Fruit fly (Drosophila melanogaster) whole organism, embryonic: ENCODE data around the gene CG15742.

Experiments used
- Aef1 ChIP-seq: fragments of 200-800 bp; sonication (Bioruptor generic); IDR thresholded peaks from 3 replicates; pipeline ENCODE4 v1.3.6; 2022; ENCODE audit warnings: missing biosample characterization, missing genetic modification characterization
- Bteb2 ChIP-seq: fragments of 200-800 bp; sonication (Bioruptor generic); optimal IDR thresholded peaks from 2 replicates; lab custom pipeline; 2016; ENCODE audit warnings: missing biosample characterization, missing genetic modification characterization
- CG10431 ChIP-seq: fragments of 200-800 bp; sonication (Bioruptor generic); optimal IDR thresholded peaks from 3 replicates; lab custom pipeline; 2018; ENCODE audit warnings: missing biosample characterization, mild to moderate bottlenecking, missing genetic modification characterization
- CG10462 ChIP-seq: fragments of 200-800 bp; sonication (Bioruptor generic); optimal IDR thresholded peaks from 2 replicates; lab custom pipeline; 2016; ENCODE audit warnings: missing biosample characterization, missing genetic modification characterization
- CG10543 ChIP-seq: fragments of 200-800 bp; sonication (Bioruptor generic); optimal IDR thresholded peaks from 3 replicates; lab custom pipeline; 2017; ENCODE audit warnings: missing biosample characterization, mild to moderate bottlenecking, missing genetic modification characterization, moderate library complexity
- CG10654 ChIP-seq: fragments of 200-800 bp; sonication (Bioruptor generic); optimal IDR thresholded peaks from 2 replicates; lab custom pipeline; 2016; ENCODE audit warnings: missing biosample characterization, missing genetic modification characterization
- CG11456 ChIP-seq: fragments of 200-800 bp; sonication (Bioruptor generic); IDR thresholded peaks from 3 replicates; pipeline ENCODE4 v1.3.6; 2022; ENCODE audit warnings: missing biosample characterization, missing genetic modification characterization
- CG14860 ChIP-seq: fragments of 200-800 bp; sonication (Bioruptor generic); IDR thresholded peaks from 3 replicates; pipeline ENCODE4 v1.3.6; 2022; ENCODE audit warnings: missing biosample characterization, missing genetic modification characterization; ENCODE audit not compliant: partially characterized antibody
- CG15601 ChIP-seq: fragments of 200-800 bp; sonication (Bioruptor generic); optimal IDR thresholded peaks from 3 replicates; lab custom pipeline; 2019; ENCODE audit warnings: missing biosample characterization, mild to moderate bottlenecking, missing genetic modification characterization, moderate library complexity
- CG17568 ChIP-seq: fragments of 200-800 bp; sonication (Bioruptor generic); optimal IDR thresholded peaks from 2 replicates; lab custom pipeline; 2018; ENCODE audit warnings: missing biosample characterization, mild to moderate bottlenecking, missing genetic modification characterization, moderate library complexity
- CG17829 ChIP-seq: fragments of 200-800 bp; optimal IDR thresholded peaks from 2 replicates; lab custom pipeline; 2019; ENCODE audit warnings: missing biosample characterization, mild to moderate bottlenecking, missing genetic modification characterization, moderate library complexity
- CG18476 ChIP-seq: fragments of 200-800 bp; sonication (Bioruptor generic); optimal IDR thresholded peaks from 2 replicates; lab custom pipeline; 2016; ENCODE audit warnings: missing biosample characterization, mild to moderate bottlenecking, missing genetic modification characterization
- CG2116 ChIP-seq: fragments of 200-800 bp; sonication (Bioruptor generic); optimal IDR thresholded peaks from 3 replicates; lab custom pipeline; 2018; ENCODE audit warnings: missing biosample characterization, mild to moderate bottlenecking, missing genetic modification characterization
- CG2678 ChIP-seq: fragments of 200-800 bp; sonication (Bioruptor generic); optimal IDR thresholded peaks from 3 replicates; lab custom pipeline; 2019; ENCODE audit warnings: missing biosample characterization, mild to moderate bottlenecking, missing genetic modification characterization, moderate library complexity
- CG3065 ChIP-seq: fragments of 200-800 bp; sonication (Bioruptor generic); optimal IDR thresholded peaks from 2 replicates; lab custom pipeline; 2016; ENCODE audit warnings: missing biosample characterization, missing genetic modification characterization
- CG31388 ChIP-seq: fragments of 200-800 bp; sonication (Bioruptor generic); optimal IDR thresholded peaks from 2 replicates; lab custom pipeline; 2016; ENCODE audit warnings: missing biosample characterization, missing genetic modification characterization
- CG34376 ChIP-seq: fragments of 200-800 bp; sonication (Bioruptor generic); optimal IDR thresholded peaks from 2 replicates; lab custom pipeline; 2018; ENCODE audit warnings: missing biosample characterization, mild to moderate bottlenecking, missing genetic modification characterization
- CG43689 ChIP-seq: fragments of 200-800 bp; sonication (Bioruptor generic); IDR thresholded peaks from 2 replicates; pipeline ENCODE4 v1.3.6; 2022; ENCODE audit warnings: missing biosample characterization, missing genetic modification characterization
- CG4424 ChIP-seq: fragments of 200-800 bp; sonication (Bioruptor generic); optimal IDR thresholded peaks from 3 replicates; lab custom pipeline; 2016; ENCODE audit warnings: missing biosample characterization, missing genetic modification characterization
- CG5245 ChIP-seq: fragments of 200-800 bp; sonication (Bioruptor generic); optimal IDR thresholded peaks from 3 replicates; lab custom pipeline; 2016; ENCODE audit warnings: missing biosample characterization, missing genetic modification characterization
- CG5953 ChIP-seq: fragments of 200-800 bp; sonication (Bioruptor generic); IDR thresholded peaks from 2 replicates; pipeline ENCODE4 v1.3.6; 2022; ENCODE audit warnings: missing biosample characterization, missing genetic modification characterization
- CG6854 ChIP-seq: fragments of 200-800 bp; sonication (Bioruptor generic); optimal IDR thresholded peaks from 3 replicates; lab custom pipeline; 2017; ENCODE audit warnings: missing biosample characterization, mild to moderate bottlenecking, missing genetic modification characterization
- CG9437 ChIP-seq: fragments of 200-800 bp; sonication (Bioruptor generic); optimal IDR thresholded peaks from 2 replicates; lab custom pipeline; 2018; ENCODE audit warnings: missing biosample characterization, mild to moderate bottlenecking, missing genetic modification characterization
- CG9876 ChIP-seq: fragments of 200-800 bp; sonication (Bioruptor generic); optimal IDR thresholded peaks from 2 replicates; lab custom pipeline; 2016; ENCODE audit warnings: missing biosample characterization, missing genetic modification characterization
- CoRest ChIP-seq: fragments of 200-800 bp; sonication (Bioruptor generic); optimal IDR thresholded peaks from 3 replicates; lab custom pipeline; 2018; ENCODE audit warnings: missing biosample characterization, mild to moderate bottlenecking, missing genetic modification characterization, moderate library complexity
- Eip74EF ChIP-seq, 2 experiments: fragments of 200-800 bp in 1 of 2; fragments of >200 bp in 1 of 2; sonication (Bioruptor generic) in 1 of 2; optimal IDR thresholded peaks; 2 replicates each; lab custom pipeline; 2017 to 2019; ENCODE audit warnings: missing biosample characterization in 2 of 2, missing genetic modification characterization in 2 of 2, mild to moderate bottlenecking in 1 of 2, moderate library complexity in 1 of 2
- Fer1 ChIP-seq: fragments of 200-800 bp; sonication (Bioruptor generic); optimal IDR thresholded peaks from 2 replicates; lab custom pipeline; 2017; ENCODE audit warnings: missing biosample characterization, mild to moderate bottlenecking, missing genetic modification characterization
- Hsf ChIP-seq: fragments of 200-800 bp; sonication (Bioruptor generic); optimal IDR thresholded peaks from 3 replicates; lab custom pipeline; 2016; ENCODE audit warnings: missing biosample characterization, missing genetic modification characterization
- PHDP ChIP-seq: fragments of 200-800 bp; sonication (Bioruptor generic); optimal IDR thresholded peaks from 3 replicates; lab custom pipeline; 2018; ENCODE audit warnings: missing biosample characterization, mild to moderate bottlenecking, missing genetic modification characterization, moderate library complexity
- Six4 ChIP-seq: fragments of 200-800 bp; sonication (Bioruptor generic); optimal IDR thresholded peaks from 2 replicates; lab custom pipeline; 2016; ENCODE audit warnings: missing biosample characterization, missing genetic modification characterization
- Spps ChIP-seq: fragments of 200-800 bp; sonication (Bioruptor generic); optimal IDR thresholded peaks from 2 replicates; lab custom pipeline; 2018; ENCODE audit warnings: missing biosample characterization, mild to moderate bottlenecking, missing genetic modification characterization
- Xrp1 ChIP-seq: fragments of 200-800 bp; sonication (Bioruptor generic); IDR thresholded peaks from 2 replicates; pipeline ENCODE4 v1.3.6; 2022; ENCODE audit warnings: missing biosample characterization, missing genetic modification characterization
- abd-A ChIP-seq: fragments of 200-800 bp; sonication (Bioruptor generic); optimal IDR thresholded peaks from 3 replicates; lab custom pipeline; 2019; ENCODE audit warnings: missing biosample characterization, mild to moderate bottlenecking, missing genetic modification characterization, moderate library complexity
- chn ChIP-seq: fragments of 200-800 bp; sonication (Bioruptor generic); optimal IDR thresholded peaks from 2 replicates; lab custom pipeline; 2016; ENCODE audit warnings: missing biosample characterization, missing genetic modification characterization
- corto ChIP-seq: fragments of 200-800 bp; sonication (Bioruptor generic); optimal IDR thresholded peaks from 2 replicates; lab custom pipeline; 2016; ENCODE audit warnings: missing biosample characterization, mild to moderate bottlenecking, missing genetic modification characterization, moderate library complexity
- fd102C ChIP-seq: fragments of 200-800 bp; sonication (Bioruptor generic); optimal IDR thresholded peaks from 2 replicates; lab custom pipeline; 2018; ENCODE audit warnings: missing biosample characterization, mild to moderate bottlenecking, missing genetic modification characterization, moderate library complexity
- fd3F ChIP-seq: fragments of 200-800 bp; sonication (Bioruptor generic); optimal IDR thresholded peaks from 2 replicates; lab custom pipeline; 2018; ENCODE audit warnings: missing biosample characterization, mild to moderate bottlenecking, missing genetic modification characterization, moderate library complexity
- fd64A ChIP-seq: fragments of 200-800 bp; sonication (Bioruptor generic); optimal IDR thresholded peaks from 3 replicates; lab custom pipeline; 2018; ENCODE audit warnings: missing biosample characterization, mild to moderate bottlenecking, missing genetic modification characterization
- ftz-f1 ChIP-seq: fragments of 200-800 bp; sonication (Bioruptor generic); optimal IDR thresholded peaks from 2 replicates; lab custom pipeline; 2016; ENCODE audit warnings: missing biosample characterization, missing genetic modification characterization
- gfzf ChIP-seq: fragments of 200-800 bp; sonication (Bioruptor generic); optimal IDR thresholded peaks from 2 replicates; lab custom pipeline; 2016; ENCODE audit warnings: missing biosample characterization, mild to moderate bottlenecking, missing genetic modification characterization, moderate library complexity
- lbe ChIP-seq: fragments of 200-800 bp; sonication (Bioruptor generic); optimal IDR thresholded peaks from 2 replicates; lab custom pipeline; 2016; ENCODE audit warnings: missing biosample characterization, mild to moderate bottlenecking, missing genetic modification characterization
- luna ChIP-seq: fragments of 200-800 bp; sonication (Bioruptor generic); optimal IDR thresholded peaks from 2 replicates; lab custom pipeline; 2016; ENCODE audit warnings: missing biosample characterization, missing genetic modification characterization
- odd ChIP-seq: fragments of 200-800 bp; sonication (Bioruptor generic); optimal IDR thresholded peaks from 2 replicates; lab custom pipeline; 2017; ENCODE audit warnings: missing biosample characterization, mild to moderate bottlenecking, missing genetic modification characterization
- org-1 ChIP-seq: fragments of 200-800 bp; sonication (Bioruptor generic); optimal IDR thresholded peaks from 2 replicates; lab custom pipeline; 2017; ENCODE audit warnings: missing biosample characterization, missing genetic modification characterization
- rib ChIP-seq: fragments of 200-800 bp; sonication (Bioruptor generic); IDR thresholded peaks from 2 replicates; pipeline ENCODE4 v1.3.6; 2022; ENCODE audit warnings: missing biosample characterization, missing genetic modification characterization
- row ChIP-seq: fragments of 200-800 bp; sonication (Bioruptor generic); IDR thresholded peaks from 3 replicates; pipeline ENCODE4 v1.3.6; 2022; ENCODE audit warnings: missing biosample characterization, missing genetic modification characterization
- sima ChIP-seq: fragments of 200-800 bp; sonication (Bioruptor generic); optimal IDR thresholded peaks from 2 replicates; lab custom pipeline; 2016; ENCODE audit warnings: missing biosample characterization, missing genetic modification characterization
- sr ChIP-seq: fragments of 200-800 bp; sonication (Bioruptor generic); IDR thresholded peaks from 3 replicates; pipeline ENCODE4 v1.3.6; 2022; ENCODE audit warnings: missing biosample characterization, missing genetic modification characterization
- toy ChIP-seq: fragments of 200-800 bp; sonication (Bioruptor generic); IDR thresholded peaks from 2 replicates; pipeline ENCODE4 v1.3.6; 2022; ENCODE audit warnings: missing biosample characterization, missing genetic modification characterization
- unc-4 ChIP-seq: fragments of 200-800 bp; sonication (Bioruptor generic); IDR thresholded peaks from 2 replicates; pipeline ENCODE4 v1.3.6; 2022; ENCODE audit warnings: missing biosample characterization, missing genetic modification characterization; ENCODE audit not compliant: partially characterized antibody
- zen ChIP-seq: fragments of 200-800 bp; sonication (Bioruptor generic); optimal IDR thresholded peaks from 3 replicates; lab custom pipeline; 2018; ENCODE audit warnings: missing biosample characterization, mild to moderate bottlenecking, missing genetic modification characterization, moderate library complexity
- zfh1 ChIP-seq: fragments of 200-800 bp; sonication (Bioruptor generic); IDR thresholded peaks from 3 replicates; pipeline ENCODE4 v1.3.6; 2022; ENCODE audit warnings: missing biosample characterization, missing genetic modification characterization

Gene CG15742

DNA sequence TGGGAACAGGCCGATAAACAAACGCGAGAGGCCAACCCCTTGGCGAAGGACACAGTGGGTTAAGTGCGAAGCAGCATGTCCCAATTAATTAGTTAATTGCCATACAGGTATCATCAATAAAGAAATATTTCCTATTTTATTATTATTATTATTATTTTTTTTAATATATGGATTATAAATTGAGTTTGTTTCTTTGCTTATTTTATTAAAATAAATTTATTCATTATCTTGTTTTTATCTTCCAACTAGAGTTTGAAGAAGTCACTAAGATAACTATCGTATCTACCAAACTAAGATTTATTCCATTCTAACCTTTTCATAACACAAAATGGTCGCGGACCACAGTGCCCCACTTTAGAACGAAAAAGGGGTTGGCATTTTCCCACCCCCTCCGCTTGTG, 50.2 kb downstream of the CG15742 start (continued):
- TF ChIP-seq Six4 (GFP tag; lab: Kevin White, UChicago) (no peak), Bteb2 (GFP tag; lab: Kevin White, UChicago) (no peak), CG17568 (GFP tag; lab: Kevin White, UChicago) (no peak), corto (GFP tag; lab: Kevin White, UChicago) (no peak), Eip74EF (GFP tag; optimal IDR thresholded peaks at IDR 0.05; lab: Kevin White, UChicago) (no peak), luna (GFP tag; lab: Kevin White, UChicago) (no peak), lbe (no peak), CG10462 (GFP tag; lab: Kevin White, UChicago) (no peak), CG18476 (no peak), CG5245 (GFP tag; lab: Kevin White, UChicago) (no peak), zfh1 (GFP tag; lab: Robert Waterston, UW) (no peak), org-1 (no peak), toy (no peak), CG3065 (GFP tag; lab: Kevin White, UChicago) (no peak), CoRest (tag; lab: Kevin White, UChicago) (peak; percentile 53), CG6854 (GFP tag; lab: Kevin White, UChicago) (peak; percentile 13), CG10543 (GFP tag; lab: Kevin White, UChicago) (no peak), sima (GFP tag; lab: Kevin White, UChicago) (no peak), CG14860 (GFP tag; lab: Robert Waterston, UW) (no peak), Xrp1 (GFP tag; lab: Robert Waterston, UW) (peak; percentile 26; the same call in 1 of the 2 replicates), CG31388 (GFP tag; lab: Kevin White, UChicago) (no peak), Fer1 (peak; percentile 58), ftz-f1 (GFP tag; lab: Kevin White, UChicago) (no peak), CG17829 (peak; percentile 32), fd3F (GFP tag; lab: Kevin White, UChicago) (no peak), CG11456 (GFP tag; lab: Robert Waterston, UW) (no peak), rib (no peak), abd-A (tag; lab: Kevin White, UChicago) (no peak), CG9437 (GFP tag; lab: Kevin White, UChicago) (peak; percentile 23), gfzf (GFP tag; lab: Kevin White, UChicago) (no peak), CG9876 (GFP tag; lab: Kevin White, UChicago) (no peak), CG2678 (tag; lab: Kevin White, UChicago) (peak; percentile 73), PHDP (tag; lab: Kevin White, UChicago) (peak; percentile 57), sr (GFP tag; lab: Robert Waterston, UW) (no peak), CG43689 (GFP tag; lab: Robert Waterston, UW) (no peak), CG34376 (GFP tag; lab: Kevin White, UChicago) (no peak), Spps (no peak), CG4424 (GFP tag; lab: Kevin White, UChicago) (peak; percentile 6), zen (tag; lab: Kevin White, UChicago) (no peak), CG2116 (GFP tag; lab: Kevin White, UChicago) (no peak), CG10431 (GFP tag; lab: Kevin White, UChicago) (no peak), unc-4 (no peak), fd64A (no peak), CG5953 (GFP tag; lab: Robert Waterston, UW) (no peak), Aef1 (GFP tag; lab: Robert Waterston, UW) (no peak), CG15601 (peak; percentile 12), odd (GFP tag; lab: Kevin White, UChicago) (peak; percentile 22), row (peak; percentile 29; the same call in 1 of the 3 replicates), CG10654 (no peak), Hsf (no peak), chn (GFP tag; lab: Kevin White, UChicago) (no peak), fd102C (GFP tag; lab: Kevin White, UChicago) (no peak)
